Worm (Caenorhabditis elegans) whole organism, L1 larva: ENCODE results near the gene ZK666.11.
"Not testable (repeated sequence)": the region's sequence is repeated elsewhere in the genome, so short reads cannot be mapped to it uniquely, and the experiment has no call there.

Experiments used
- F16B12.6 ChIP-seq: fragments of 150-350 bp; optimal IDR thresholded peaks from 2 replicates; lab custom pipeline; 2014; ENCODE audit warnings: missing biosample characterization, missing genetic modification characterization
- alr-1 ChIP-seq: fragments of 200-800 bp; sonication (Bioruptor generic); optimal IDR thresholded peaks from 2 replicates; lab custom pipeline; 2018; ENCODE audit warnings: borderline replicate concordance, mild to moderate bottlenecking, missing genetic modification characterization, missing compliant biosample characterization
- blmp-1 ChIP-seq: fragments of 150-350 bp; optimal IDR thresholded peaks from 2 replicates; lab custom pipeline; 2014; ENCODE audit warnings: missing biosample characterization, missing genetic modification characterization
- ceh-8 ChIP-seq: fragments of 200-800 bp; sonication (Bioruptor generic); optimal IDR thresholded peaks from 2 replicates; lab custom pipeline; 2018; ENCODE audit warnings: mild to moderate bottlenecking, missing genetic modification characterization, moderate library complexity, missing compliant biosample characterization
- dsc-1 ChIP-seq: sonication (generic microtip); optimal IDR thresholded peaks from 2 replicates; lab custom pipeline; 2016; ENCODE audit warnings: mild to moderate bottlenecking, missing genetic modification characterization, missing compliant biosample characterization
- efl-1 ChIP-seq, 4 experiments: fragments of 150-350 bp; optimal IDR thresholded peaks in 3 of 4; peaks in 1 of 4; 1 replicate in 1 of 4; 2 replicates in 3 of 4; lab custom pipeline; 2014; ENCODE audit warnings: missing biosample characterization in 2 of 4, missing genetic modification characterization in 2 of 4, missing genetic modification reagents in 2 of 4
- efl-3 ChIP-seq: fragments of 200-800 bp; sonication (Bioruptor generic); optimal IDR thresholded peaks from 2 replicates; lab custom pipeline; 2018; ENCODE audit warnings: mild to moderate bottlenecking, missing genetic modification characterization, missing compliant biosample characterization
- egl-13 ChIP-seq: sonication (generic microtip); optimal IDR thresholded peaks from 2 replicates; lab custom pipeline; 2016; ENCODE audit warnings: missing genotype, missing genetic modification reagents, missing genetic modification characterization, missing compliant biosample characterization
- egl-27 ChIP-seq, 2 experiments: fragments of 150-350 bp in 1 of 2; sonication (generic microtip); optimal IDR thresholded peaks; 3 replicates each; lab custom pipeline; 2017 to 2018; ENCODE audit warnings: missing biosample characterization in 2 of 2, missing genetic modification characterization in 2 of 2, missing genetic modification reagents in 2 of 2
- elt-2 ChIP-seq: sonication (generic microtip); optimal IDR thresholded peaks from 2 replicates; lab custom pipeline; 2016; ENCODE audit warnings: missing genetic modification characterization, mild to moderate bottlenecking, inconsistent platforms, missing compliant biosample characterization, missing genetic modification reagents
- elt-3 ChIP-seq, 6 experiments: fragments of 150-350 bp in 1 of 6; sonication (generic microtip); optimal IDR thresholded peaks; 2 replicates each; lab custom pipeline; 2017 to 2018; ENCODE audit warnings: missing biosample characterization in 6 of 6, missing genetic modification characterization in 6 of 6, inconsistent platforms in 1 of 6
- grh-1 ChIP-seq: fragments of 200-800 bp; sonication (Bioruptor generic); IDR thresholded peaks from 2 replicates; pipeline ENCODE4 v1.3.6; 2022; ENCODE audit warnings: missing genetic modification reagents, missing genetic modification characterization, missing compliant biosample characterization
- hlh-17 ChIP-seq: fragments of 200-800 bp; sonication (Bioruptor generic); optimal IDR thresholded peaks from 2 replicates; lab custom pipeline; 2018; ENCODE audit warnings: missing genetic modification characterization, mild to moderate bottlenecking, missing compliant biosample characterization, moderate library complexity, borderline replicate concordance
- isw-1 ChIP-seq: fragments of 200-800 bp; sonication (Bioruptor generic); IDR thresholded peaks from 2 replicates; pipeline ENCODE4 v1.3.6; 2022; ENCODE audit warnings: missing genetic modification characterization, missing compliant biosample characterization
- jun-1 ChIP-seq: fragments of 150-350 bp; optimal IDR thresholded peaks from 2 replicates; lab custom pipeline; 2014; ENCODE audit warnings: missing biosample characterization, missing genetic modification reagents, missing genetic modification characterization
- lin-15B ChIP-seq: fragments of 150-350 bp; sonication (generic microtip); optimal IDR thresholded peaks from 3 replicates; lab custom pipeline; 2014; ENCODE audit warnings: missing biosample characterization, missing genetic modification characterization
- lin-35 ChIP-seq, 2 experiments: fragments of 150-350 bp; optimal IDR thresholded peaks; 2 replicates each; lab custom pipeline; 2014; ENCODE audit warnings: missing biosample characterization in 2 of 2, missing genetic modification characterization in 2 of 2, missing genetic modification reagents in 2 of 2
- lin-39 ChIP-seq: fragments of 150-350 bp; optimal IDR thresholded peaks from 2 replicates; lab custom pipeline; 2014; ENCODE audit warnings: missing biosample characterization, missing genetic modification reagents, missing genetic modification characterization
- lsy-2 ChIP-seq, 2 experiments: fragments of 150-350 bp; optimal IDR thresholded peaks; 2 replicates each; lab custom pipeline; 2014; ENCODE audit warnings: missing biosample characterization in 2 of 2, missing genetic modification characterization in 2 of 2
- nhr-11 ChIP-seq: fragments of 150-350 bp; optimal IDR thresholded peaks from 2 replicates; lab custom pipeline; 2014; ENCODE audit warnings: missing biosample characterization, missing genetic modification characterization
- nhr-12 ChIP-seq: sonication (generic microtip); optimal IDR thresholded peaks from 2 replicates; lab custom pipeline; 2017; ENCODE audit warnings: missing biosample characterization, missing genetic modification characterization
- nhr-84 ChIP-seq: sonication (generic microtip); optimal IDR thresholded peaks from 2 replicates; lab custom pipeline; 2017; ENCODE audit warnings: missing biosample characterization, missing genetic modification characterization
- pag-3 ChIP-seq: sonication (generic microtip); optimal IDR thresholded peaks from 2 replicates; lab custom pipeline; 2017; ENCODE audit warnings: missing genetic modification characterization, mild to moderate bottlenecking, missing compliant biosample characterization, antibody characterized with exemption, borderline replicate concordance; ENCODE audit not compliant: insufficient read depth
- pax-3 ChIP-seq: fragments of 200-800 bp; sonication (Bioruptor generic); optimal IDR thresholded peaks from 2 replicates; lab custom pipeline; 2018; ENCODE audit warnings: mild to moderate bottlenecking, missing genetic modification characterization, moderate library complexity, missing compliant biosample characterization
- pqm-1 ChIP-seq: sonication (generic microtip); optimal IDR thresholded peaks from 3 replicates; lab custom pipeline; 2017; ENCODE audit warnings: missing biosample characterization, missing genetic modification characterization
- snu-23 ChIP-seq: sonication (generic microtip); optimal IDR thresholded peaks from 2 replicates; lab custom pipeline; 2016; ENCODE audit warnings: missing genetic modification characterization, missing compliant biosample characterization
- sptf-1 ChIP-seq: fragments of 150-350 bp; optimal IDR thresholded peaks from 2 replicates; lab custom pipeline; 2014; ENCODE audit warnings: missing biosample characterization, missing genetic modification characterization
- sup-37 ChIP-seq: fragments of 200-800 bp; sonication (Bioruptor generic); optimal IDR thresholded peaks from 2 replicates; lab custom pipeline; 2018; ENCODE audit warnings: mild to moderate bottlenecking, missing genetic modification characterization, missing compliant biosample characterization
- unc-62 ChIP-seq: fragments of 150-350 bp; optimal IDR thresholded peaks from 2 replicates; lab custom pipeline; 2014; ENCODE audit warnings: missing biosample characterization, missing genetic modification reagents, missing genetic modification characterization
- unc-98 ChIP-seq: fragments of 200-800 bp; sonication (Bioruptor generic); IDR thresholded peaks from 2 replicates; pipeline ENCODE4 v1.3.6; 2022; ENCODE audit warnings: missing genetic modification characterization, missing compliant biosample characterization
- xbp-1 ChIP-seq: sonication (generic microtip); optimal IDR thresholded peaks from 2 replicates; lab custom pipeline; 2016; ENCODE audit warnings: missing genetic modification characterization, missing compliant biosample characterization
- zip-4 ChIP-seq: fragments of 200-800 bp; sonication (Bioruptor generic); optimal IDR thresholded peaks from 2 replicates; lab custom pipeline; 2018; ENCODE audit warnings: mild to moderate bottlenecking, missing genetic modification characterization, moderate library complexity, missing compliant biosample characterization
- ztf-11 ChIP-seq, 2 experiments: sonication (generic microtip); optimal IDR thresholded peaks; 2 replicates each; lab custom pipeline; 2016 to 2017; ENCODE audit warnings: missing genetic modification characterization in 2 of 2, missing biosample characterization in 1 of 2, missing compliant biosample characterization in 1 of 2

ZK666.11 gene

DNA sequence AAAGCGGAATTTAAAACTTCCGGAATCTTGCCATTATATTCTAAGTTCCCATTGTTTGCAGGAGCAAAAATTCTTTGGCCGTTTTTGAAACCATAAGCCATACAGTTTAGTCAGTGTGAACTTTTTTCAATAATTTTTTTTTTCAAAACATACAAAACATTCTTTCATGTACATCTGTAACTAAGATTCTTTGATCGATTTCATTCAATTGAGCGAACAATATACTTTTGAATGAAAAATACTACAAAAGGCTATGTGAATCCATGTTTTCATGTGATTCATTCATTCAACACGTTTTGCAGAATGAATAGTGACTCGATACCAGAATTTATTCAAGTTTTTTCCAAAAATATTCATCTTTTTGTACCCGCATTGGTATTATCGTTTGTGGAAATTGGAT lies 4.4 kb downstream of the ZK666.11 start, which contains the start of gene ZK666.15:
TSS of gene ZK666.15 (plus strand) at position 301 of the 400 bp plus-strand sequence.
- no peak for TF ChIP-seq dsc-1 (tag; lab: Kevin White, UChicago)
- no peak for TF ChIP-seq nhr-84 (tag; lab: Kevin White, UChicago)
- TF ChIP-seq alr-1 (tag; lab: Kevin White, UChicago): no peak
- no peak for TF ChIP-seq pag-3 (tag; lab: Kevin White, UChicago)
- TF ChIP-seq pax-3 (tag; lab: Kevin White, UChicago): no peak
- no peak for TF ChIP-seq sptf-1 (tag; lab: Kevin White, UChicago)
- TF ChIP-seq pqm-1 (tag; lab: Kevin White, UChicago): no peak
- no peak for TF ChIP-seq unc-62
- no peak for TF ChIP-seq isw-1
- no peak for TF ChIP-seq xbp-1 (tag; lab: Kevin White, UChicago)
- no peak for TF ChIP-seq sup-37 (GFP tag; lab: Kevin White, UChicago)
- TF ChIP-seq lin-15B (tag; lab: Kevin White, UChicago): no peak
- no peak for TF ChIP-seq hlh-17
- no peak for TF ChIP-seq efl-3 (GFP tag; lab: Kevin White, UChicago)

DNA sequence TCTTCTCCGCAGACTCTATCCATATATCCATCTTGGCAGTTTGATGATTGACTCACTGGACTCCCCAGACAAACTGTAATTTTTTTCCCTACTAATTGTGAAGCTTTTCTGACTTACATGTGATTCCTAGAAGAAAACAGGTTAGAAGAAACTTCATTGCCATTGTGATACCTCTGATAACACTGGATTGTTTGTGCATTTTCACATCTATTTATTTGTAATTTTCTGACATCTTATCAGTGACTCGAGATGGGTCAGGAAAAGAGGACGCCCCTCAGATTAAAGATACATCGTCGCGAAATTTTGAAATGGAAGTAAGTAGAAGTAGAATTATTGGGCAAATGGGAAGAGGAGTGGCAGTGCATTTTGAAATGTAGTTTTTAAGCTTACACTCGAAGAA lies 8.0 kb downstream of the ZK666.11 start, which contains the start of gene clec-61:
TSS of gene clec-61 (minus strand) at position 209 of the 400 bp plus-strand sequence.
- TF ChIP-seq egl-27 (tag; optimal IDR thresholded peaks at IDR 0.05; lab: Kevin White, UChicago) (no peak), hlh-17 (no peak), xbp-1 (tag; lab: Kevin White, UChicago) (no peak), jun-1 (no peak), elt-2 (tag; lab: Kevin White, UChicago) (peak; percentile 13), isw-1 (no peak)

DNA sequence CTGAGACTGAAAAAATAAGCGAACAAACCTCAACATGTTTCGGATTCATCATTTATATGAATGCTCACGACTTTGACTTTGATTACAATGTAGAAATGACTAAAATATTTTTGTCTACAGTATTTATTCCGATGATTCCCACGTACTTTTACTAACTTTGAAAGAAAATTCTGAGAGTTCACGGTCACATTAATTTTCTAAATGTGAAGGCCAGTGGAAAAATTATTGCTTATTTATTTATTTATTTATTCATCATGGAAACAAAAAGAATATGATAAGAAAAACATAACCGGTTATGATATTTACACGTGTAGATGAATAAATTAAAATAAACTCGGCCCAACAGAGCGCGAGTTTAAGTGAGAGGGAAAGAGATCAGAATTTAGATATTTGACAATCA lies 10.7 kb downstream of the ZK666.11 start, which contains the start of gene ZK666.8:
TSS of gene ZK666.8 (minus strand) at position 101 of the 400 bp plus-strand sequence.
- not testable (repeated sequence) for TF ChIP-seq lin-39 (tag; lab: Kevin White, UChicago); zip-4 (GFP tag; lab: Kevin White, UChicago); sptf-1 (tag; lab: Kevin White, UChicago)
- TF ChIP-seq, all 84 proteins: peak for 0; not testable (repeated sequence) for 84

DNA sequence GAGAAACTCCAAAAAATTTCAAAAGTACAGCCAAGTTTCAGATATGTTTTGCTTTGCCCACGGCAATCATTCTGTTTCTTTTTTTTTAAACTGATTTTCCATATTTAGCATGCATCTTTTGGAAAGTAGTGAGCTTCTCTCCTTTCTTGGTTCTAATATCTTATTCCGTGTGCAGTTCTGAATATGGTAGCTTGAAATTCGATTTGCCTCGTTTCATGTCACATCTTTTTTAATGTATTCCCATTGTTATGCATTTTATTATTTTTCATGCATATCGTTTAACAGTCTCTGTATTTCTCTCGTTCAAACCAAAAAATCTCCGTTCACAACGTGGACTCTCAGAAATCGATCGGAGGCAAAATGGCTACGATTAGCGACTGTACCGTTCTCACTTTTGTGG lies 12.1 kb downstream of the ZK666.11 start, which contains the start of gene ZK666.14:
TSS of gene ZK666.14 (plus strand) at position 301 of the 400 bp plus-strand sequence.
- TF ChIP-seq ceh-8 (GFP tag; lab: Kevin White, UChicago) (no peak), nhr-11 (tag; lab: Kevin White, UChicago) (no peak), elt-3 (tag; optimal IDR thresholded peaks at IDR 0.05; lab: Kevin White, UChicago) (no peak), ztf-11 (tag; optimal IDR thresholded peaks at IDR 0.05; lab: Kevin White, UChicago) (no peak), egl-13 (tag; lab: Kevin White, UChicago) (no peak), efl-1 (optimal IDR thresholded peaks at IDR 0.05; lab: Kevin White, UChicago) (no peak), efl-1 (GFP tag; optimal IDR thresholded peaks at IDR 0.05 in 1 of 2; lab: Kevin White, UChicago) (no peak), lsy-2 (tag; optimal IDR thresholded peaks at IDR 0.05; lab: Kevin White, UChicago) (no peak), dsc-1 (tag; lab: Kevin White, UChicago) (no peak)

DNA sequence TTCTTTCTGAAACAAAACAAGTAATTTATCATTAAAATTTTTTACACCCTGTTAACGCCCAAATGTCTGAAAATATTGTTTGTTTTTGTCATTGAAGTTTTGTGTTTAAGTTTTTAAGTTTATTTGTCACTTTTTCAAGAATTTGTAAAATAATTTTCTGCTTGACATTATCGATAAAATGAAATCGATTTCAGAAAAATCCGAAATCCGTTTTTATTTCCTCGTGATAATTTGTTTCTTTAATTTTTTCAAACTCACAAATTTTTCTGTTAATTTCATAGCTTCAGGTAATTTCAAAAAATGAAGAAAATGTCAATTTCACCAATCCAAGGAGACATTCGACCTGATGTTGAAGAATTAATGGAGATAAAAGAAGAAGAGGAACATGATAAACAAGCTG lies 13.6 kb downstream of the ZK666.11 start, which contains the start of gene ZK666.12:
TSS of gene ZK666.12 (plus strand) at position 301 of the 400 bp plus-strand sequence.
- TF ChIP-seq F16B12.6 (tag; lab: Kevin White, UChicago): no peak
- TF ChIP-seq grh-1 (GFP tag; lab: Robert Waterston, UW): no peak
- no peak for TF ChIP-seq snu-23
- no peak for TF ChIP-seq nhr-12
- no peak for TF ChIP-seq egl-13 (tag; lab: Kevin White, UChicago)
- no peak for TF ChIP-seq unc-98 (GFP tag; lab: Robert Waterston, UW)
- TF ChIP-seq sup-37 (GFP tag; lab: Kevin White, UChicago): no peak
- TF ChIP-seq lin-35 (GFP tag; optimal IDR thresholded peaks at IDR 0.05; lab: Kevin White, UChicago): no peak
- TF ChIP-seq blmp-1 (tag; lab: Kevin White, UChicago): no peak
- TF ChIP-seq, all 84 proteins: peak for 0
